Fruit fly (Drosophila melanogaster) whole organism: ENCODE measurements around the gene p-cup.
A peak's percentile ranks its signal among the peaks of the same experiment; 100 is the strongest.

ENCODE experiments used
- CG8478 ChIP-seq: fragments of >200 bp; optimal IDR thresholded peaks from 2 replicates; lab custom pipeline; 2018; ENCODE audit warnings: inconsistent platforms
- Dll ChIP-seq: fragments of >200 bp; optimal IDR thresholded peaks from 2 replicates; lab custom pipeline; 2017
- EcR ChIP-seq, 2 experiments: fragments of >200 bp; optimal IDR thresholded peaks; 2 replicates each; lab custom pipeline; 2017; ENCODE audit warnings: missing biosample characterization in 2 of 2, missing genetic modification characterization in 2 of 2, missing genetic modification reagents in 2 of 2
- pan ChIP-seq: fragments of >200 bp; optimal IDR thresholded peaks from 2 replicates; lab custom pipeline; 2017
- psq ChIP-seq: fragments of >200 bp; optimal IDR thresholded peaks from 2 replicates; lab custom pipeline; 2017
- usp ChIP-seq: fragments of >200 bp; optimal IDR thresholded peaks from 2 replicates; lab custom pipeline; 2017; ENCODE audit warnings: missing biosample characterization, missing genetic modification characterization, mixed read lengths

The p-cup gene

dm6 chrX:17448674-17449073 lies at the start of gene p-cup:
Gene p-cup, minus strand, starts transcription at chrX:17448774.
- no peak for TF ChIP-seq pan (lab: Kevin White, UChicago)
- no peak for TF ChIP-seq CG8478
- TF ChIP-seq usp (GFP tag; lab: Kevin White, UChicago) = no peak
- no peak for TF ChIP-seq EcR (GFP tag; optimal IDR thresholded peaks at IDR 0.05; lab: Kevin White, UChicago)
- TF ChIP-seq psq (lab: Kevin White, UChicago) = no peak
- TF ChIP-seq Dll (lab: Kevin White, UChicago) = no peak

- no peak for TF ChIP-seq psq (lab: Kevin White, UChicago)
- no peak for TF ChIP-seq EcR (GFP tag; optimal IDR thresholded peaks at IDR 0.05; lab: Kevin White, UChicago)
- no peak for TF ChIP-seq CG8478
These were observed 46.7 kb upstream of the p-cup start for dm6 chrX:17495244-17495798.

- no peak for TF ChIP-seq CG8478
- peak; percentile 81 for TF ChIP-seq pan (lab: Kevin White, UChicago)
- TF ChIP-seq EcR (GFP tag; optimal IDR thresholded peaks at IDR 0.05; lab: Kevin White, UChicago) = no peak
These were observed 45.2 kb upstream of the p-cup start for dm6 chrX:17493635-17494296.

- no peak for TF ChIP-seq pan (lab: Kevin White, UChicago)
These were observed 42.6 kb upstream of the p-cup start for dm6 chrX:17491184-17491583.

- TF ChIP-seq pan (lab: Kevin White, UChicago) = no peak
- TF ChIP-seq psq (lab: Kevin White, UChicago) = no peak
- no peak for TF ChIP-seq CG8478
- no peak for TF ChIP-seq usp (GFP tag; lab: Kevin White, UChicago)
These were observed 41.9 kb upstream of the p-cup start for dm6 chrX:17490462-17490861.

- no peak for TF ChIP-seq psq (lab: Kevin White, UChicago)
- no peak for TF ChIP-seq CG8478
- TF ChIP-seq usp (GFP tag; lab: Kevin White, UChicago) = no peak
- no peak for TF ChIP-seq EcR (GFP tag; optimal IDR thresholded peaks at IDR 0.05; lab: Kevin White, UChicago)
- TF ChIP-seq Dll (lab: Kevin White, UChicago) = no peak
- TF ChIP-seq pan (lab: Kevin White, UChicago) = no peak
These were observed 41.3 kb upstream of the p-cup start for dm6 chrX:17489853-17490252.

- TF ChIP-seq EcR (GFP tag; optimal IDR thresholded peaks at IDR 0.05; lab: Kevin White, UChicago) (no peak), usp (GFP tag; lab: Kevin White, UChicago) (no peak), CG8478 (no peak), Dll (lab: Kevin White, UChicago) (no peak), pan (lab: Kevin White, UChicago) (no peak)
These were observed 39.8 kb upstream of the p-cup start for dm6 chrX:17488422-17488821.

dm6 chrX:17485293-17486056 lies 36.9 kb upstream of the p-cup start:
- TF ChIP-seq Dll (lab: Kevin White, UChicago) (no peak), usp (GFP tag; lab: Kevin White, UChicago) (no peak), CG8478 (no peak), psq (lab: Kevin White, UChicago) (no peak), pan (lab: Kevin White, UChicago) (no peak), EcR (GFP tag; optimal IDR thresholded peaks at IDR 0.05; lab: Kevin White, UChicago) (no peak)

- TF ChIP-seq pan (lab: Kevin White, UChicago) (no peak), CG8478 (no peak), usp (GFP tag; lab: Kevin White, UChicago) (no peak), EcR (GFP tag; optimal IDR thresholded peaks at IDR 0.05; lab: Kevin White, UChicago) (no peak), psq (lab: Kevin White, UChicago) (no peak), Dll (lab: Kevin White, UChicago) (no peak)
These were observed 35.7 kb upstream of the p-cup start for dm6 chrX:17484152-17484807.

dm6 chrX:17482808-17483207 lies 34.2 kb upstream of the p-cup start:
- no peak for TF ChIP-seq EcR (GFP tag; optimal IDR thresholded peaks at IDR 0.05; lab: Kevin White, UChicago)
- no peak for TF ChIP-seq pan (lab: Kevin White, UChicago)
- no peak for TF ChIP-seq usp (GFP tag; lab: Kevin White, UChicago)
- no peak for TF ChIP-seq Dll (lab: Kevin White, UChicago)
- no peak for TF ChIP-seq psq (lab: Kevin White, UChicago)

- TF ChIP-seq EcR (GFP tag; optimal IDR thresholded peaks at IDR 0.05; lab: Kevin White, UChicago) (no peak), psq (lab: Kevin White, UChicago) (no peak), CG8478 (no peak), Dll (lab: Kevin White, UChicago) (no peak), pan (lab: Kevin White, UChicago) (no peak), usp (GFP tag; lab: Kevin White, UChicago) (no peak)
These were observed 33.2 kb upstream of the p-cup start for dm6 chrX:17481659-17482266.
